Worm (Caenorhabditis elegans) whole organism, late embryonic: ENCODE results near the gene bath-31.
"Not testable (repeated sequence)": the region's sequence is repeated elsewhere in the genome, so short reads cannot be mapped to it uniquely, and the experiment has no call there.

Experiments used
- C08G9.2 ChIP-seq: sonication (generic microtip); optimal IDR thresholded peaks from 2 replicates; lab custom pipeline; 2016; ENCODE audit warnings: mild to moderate bottlenecking, missing genetic modification characterization, moderate library complexity, missing compliant biosample characterization
- ceh-31 ChIP-seq: sonication (generic microtip); optimal IDR thresholded peaks from 2 replicates; lab custom pipeline; 2016; ENCODE audit warnings: missing genetic modification characterization, missing compliant biosample characterization
- fax-1 ChIP-seq: sonication (generic microtip); optimal IDR thresholded peaks from 2 replicates; lab custom pipeline; 2016; ENCODE audit warnings: missing genotype, missing genetic modification characterization, missing compliant biosample characterization
- nhr-232 ChIP-seq: sonication (generic microtip); optimal IDR thresholded peaks from 2 replicates; lab custom pipeline; 2016; ENCODE audit warnings: missing genetic modification characterization, missing compliant biosample characterization
- pha-2 ChIP-seq: sonication (generic microtip); optimal IDR thresholded peaks from 2 replicates; lab custom pipeline; 2017; ENCODE audit warnings: mild to moderate bottlenecking, missing genetic modification characterization, missing compliant biosample characterization
- sox-4 ChIP-seq: sonication (generic microtip); optimal IDR thresholded peaks from 2 replicates; lab custom pipeline; 2017; ENCODE audit warnings: mild to moderate bottlenecking, missing genetic modification characterization, inconsistent platforms, missing compliant biosample characterization

DNA sequence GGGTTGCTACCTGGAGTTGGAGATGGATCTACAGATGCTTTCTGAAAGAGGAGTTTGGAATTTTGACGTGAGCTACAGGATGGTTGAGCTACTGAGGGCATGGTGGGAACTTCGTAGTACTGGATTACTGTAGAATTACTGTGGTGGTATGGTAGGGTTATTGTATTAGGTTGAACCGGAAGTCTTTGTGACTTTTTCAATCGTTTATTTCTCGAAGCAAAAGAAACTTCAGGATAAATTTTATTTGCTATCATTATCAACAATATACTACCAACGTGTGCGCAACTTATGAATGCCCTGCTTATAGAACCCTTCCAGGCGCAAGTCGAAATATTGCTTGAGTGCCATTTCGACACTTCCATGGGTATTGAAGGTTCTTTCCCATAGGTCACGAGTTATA lies 29.8 kb downstream of the bath-31 start, which contains the start of gene T24E12.6:
- not testable (repeated sequence) for TF ChIP-seq sox-4 (tag; lab: Kevin White, UChicago); nhr-232; C08G9.2 (tag; lab: Kevin White, UChicago); ceh-31 (tag; lab: Kevin White, UChicago); pha-2 (tag; lab: Kevin White, UChicago); fax-1 (tag; lab: Kevin White, UChicago)
